Worm (Caenorhabditis elegans) whole organism, L4 larva: ENCODE data around the gene nprl-3.

Source experiments
- F37D6.2 ChIP-seq: sonication (generic microtip); optimal IDR thresholded peaks from 2 replicates; lab custom pipeline; 2016; ENCODE audit warnings: mild to moderate bottlenecking, missing genetic modification characterization, missing compliant biosample characterization
- F44E2.7 ChIP-seq: fragments of 200-800 bp; sonication (Bioruptor generic); IDR thresholded peaks from 2 replicates; pipeline ENCODE4 v2.1.2; 2022; ENCODE audit warnings: missing genetic modification characterization, missing compliant biosample characterization
- ama-1 ChIP-seq: fragments of 150-350 bp; optimal IDR thresholded peaks from 2 replicates; lab custom pipeline; 2014; ENCODE audit warnings: inconsistent platforms, mixed read lengths
- ces-1 ChIP-seq: fragments of 150-350 bp; sonication (generic microtip); optimal IDR thresholded peaks from 4 replicates; lab custom pipeline; 2014; ENCODE audit warnings: missing biosample characterization, missing genetic modification reagents, missing genetic modification characterization
- dpl-1 ChIP-seq: fragments of 150-350 bp; optimal IDR thresholded peaks from 2 replicates; lab custom pipeline; 2014; ENCODE audit warnings: missing biosample characterization, missing genetic modification reagents, missing genetic modification characterization
- lin-15B ChIP-seq: fragments of 150-350 bp; sonication (generic microtip); optimal IDR thresholded peaks from 3 replicates; lab custom pipeline; 2014; ENCODE audit warnings: missing biosample characterization, missing genetic modification characterization
- pha-4 ChIP-seq, 2 experiments: fragments of 150-350 bp in 1 of 2; fragments of 200-800 bp in 1 of 2; sonication (Bioruptor generic) in 1 of 2; IDR thresholded peaks in 1 of 2; optimal IDR thresholded peaks in 1 of 2; 2 replicates each; pipeline versions ENCODE4 v1.3.6 to Lab custom; 2014 to 2022; ENCODE audit warnings: missing genetic modification characterization in 2 of 2, missing genetic modification reagents in 2 of 2, missing biosample characterization in 1 of 2, missing compliant biosample characterization in 1 of 2
- snpc-4 ChIP-seq: fragments of 150-350 bp; optimal IDR thresholded peaks from 2 replicates; lab custom pipeline; 2014; ENCODE audit warnings: missing biosample characterization, missing genetic modification characterization
- unc-39 ChIP-seq: sonication (generic microtip); optimal IDR thresholded peaks from 2 replicates; lab custom pipeline; 2017; ENCODE audit warnings: missing biosample characterization, missing genetic modification characterization
- zag-1 ChIP-seq: fragments of 150-350 bp; optimal IDR thresholded peaks from 2 replicates; lab custom pipeline; 2014; ENCODE audit warnings: missing biosample characterization, missing genetic modification characterization
- zfp-3 ChIP-seq: fragments of 200-800 bp; sonication (Bioruptor generic); conservative IDR thresholded peaks from 2 replicates; pipeline ENCODE4 v1.3.6; 2022; ENCODE audit warnings: missing genetic modification reagents, missing genetic modification characterization, missing compliant biosample characterization
- zip-2 ChIP-seq: fragments of 150-350 bp; optimal IDR thresholded peaks from 2 replicates; lab custom pipeline; 2014; ENCODE audit warnings: missing biosample characterization, missing genetic modification characterization

DNA sequence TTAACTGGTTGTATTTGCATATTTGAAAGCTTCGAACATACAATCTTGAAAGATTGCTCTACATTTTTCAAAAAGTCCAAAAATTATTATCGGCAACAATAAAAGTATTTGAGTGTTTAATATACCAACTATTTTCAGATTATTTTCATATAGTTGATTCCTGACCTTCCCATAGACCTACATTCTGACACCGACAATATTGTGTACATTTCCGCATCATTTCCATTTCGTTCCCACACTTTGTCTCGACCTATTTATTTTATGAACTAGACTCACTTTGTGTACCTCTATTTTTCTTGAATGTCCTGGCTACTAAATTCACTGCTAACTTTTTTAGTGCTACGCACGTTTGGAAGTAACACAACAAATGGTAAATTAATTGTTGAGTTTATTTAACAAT, 45.1 kb downstream of the nprl-3 start, which contains the start of gene lgc-5:
- TF ChIP-seq lin-15B (tag; lab: Kevin White, UChicago): no peak
- TF ChIP-seq pha-4 (GFP tag; IDR thresholded peaks at IDR 0.05; lab: Robert Waterston, UW): no peak
- TF ChIP-seq pha-4 (tag; optimal IDR thresholded peaks at IDR 0.05; lab: Kevin White, UChicago): no peak
- no peak for TF ChIP-seq zip-2
- TF ChIP-seq zfp-3: no peak
- TF ChIP-seq snpc-4: no peak
- TF ChIP-seq ces-1 (GFP tag; lab: Kevin White, UChicago): no peak
- TF ChIP-seq F44E2.7 (GFP tag; lab: Robert Waterston, UW): no peak
- TF ChIP-seq unc-39 (tag; lab: Kevin White, UChicago): no peak
- TF ChIP-seq dpl-1 (GFP tag; lab: Kevin White, UChicago): no peak
- no peak for TF ChIP-seq zag-1 (tag; lab: Kevin White, UChicago)
- TF ChIP-seq F37D6.2: no peak
- no peak for TF ChIP-seq ama-1 (lab: Kevin White, UChicago)
